Fruit fly (Drosophila melanogaster) whole organism, embryonic: ENCODE results near the gene Sirt4.

Source experiments
- ATbp ChIP-seq: fragments of 200-800 bp; sonication (Bioruptor generic); optimal IDR thresholded peaks from 2 replicates; lab custom pipeline; 2017; ENCODE audit warnings: missing biosample characterization, mild to moderate bottlenecking, missing genetic modification characterization, missing genetic modification reagents
- Abd-B ChIP-seq: fragments of 200-800 bp; sonication (Bioruptor generic); optimal IDR thresholded peaks from 2 replicates; lab custom pipeline; 2018; ENCODE audit warnings: missing biosample characterization, mild to moderate bottlenecking, missing genetic modification characterization, moderate library complexity
- B-H2 ChIP-seq: fragments of 200-800 bp; sonication (Bioruptor generic); optimal IDR thresholded peaks from 2 replicates; lab custom pipeline; 2018; ENCODE audit warnings: missing biosample characterization, mild to moderate bottlenecking, missing genetic modification characterization
- CG1024 ChIP-seq: fragments of 200-800 bp; sonication (Bioruptor generic); IDR thresholded peaks from 2 replicates; pipeline ENCODE4 v1.3.6; 2022; ENCODE audit warnings: missing biosample characterization, missing genetic modification characterization
- CG10979 ChIP-seq: fragments of 200-800 bp; sonication (Bioruptor generic); optimal IDR thresholded peaks from 2 replicates; lab custom pipeline; 2018; ENCODE audit warnings: missing biosample characterization, mild to moderate bottlenecking, missing genetic modification characterization, moderate library complexity
- CG11085 ChIP-seq: fragments of 200-800 bp; sonication (Bioruptor generic); IDR thresholded peaks from 2 replicates; pipeline ENCODE4 v1.3.6; 2022; ENCODE audit warnings: missing biosample characterization, missing genetic modification characterization
- CG11247 ChIP-seq: fragments of 200-800 bp; sonication (Bioruptor generic); IDR thresholded peaks from 2 replicates; pipeline ENCODE4 v1.3.6; 2022; ENCODE audit warnings: missing biosample characterization, missing genetic modification characterization
- CG12391 ChIP-seq: fragments of 200-800 bp; sonication (Bioruptor generic); optimal IDR thresholded peaks from 3 replicates; lab custom pipeline; 2018; ENCODE audit warnings: missing biosample characterization, mild to moderate bottlenecking, missing genetic modification characterization, moderate library complexity
- CG13424 ChIP-seq: fragments of 200-800 bp; sonication (Bioruptor generic); optimal IDR thresholded peaks from 2 replicates; lab custom pipeline; 2019; ENCODE audit warnings: missing biosample characterization, mild to moderate bottlenecking, missing genetic modification characterization, moderate library complexity
- CG15269 ChIP-seq: fragments of 200-800 bp; sonication (Bioruptor generic); optimal IDR thresholded peaks from 2 replicates; lab custom pipeline; 2018; ENCODE audit warnings: missing biosample characterization, mild to moderate bottlenecking, missing genetic modification characterization, moderate library complexity
- CG15601 ChIP-seq: fragments of 200-800 bp; sonication (Bioruptor generic); optimal IDR thresholded peaks from 3 replicates; lab custom pipeline; 2019; ENCODE audit warnings: missing biosample characterization, mild to moderate bottlenecking, missing genetic modification characterization, moderate library complexity
- CG1603 ChIP-seq: fragments of 200-800 bp; sonication (Bioruptor generic); optimal IDR thresholded peaks from 2 replicates; lab custom pipeline; 2019; ENCODE audit warnings: missing biosample characterization, mild to moderate bottlenecking, missing genetic modification characterization, moderate library complexity
- CG2678 ChIP-seq: fragments of 200-800 bp; sonication (Bioruptor generic); optimal IDR thresholded peaks from 3 replicates; lab custom pipeline; 2019; ENCODE audit warnings: missing biosample characterization, mild to moderate bottlenecking, missing genetic modification characterization, moderate library complexity
- CG2712 ChIP-seq: fragments of 200-800 bp; optimal IDR thresholded peaks from 3 replicates; lab custom pipeline; 2019; ENCODE audit warnings: missing biosample characterization, mild to moderate bottlenecking, missing genetic modification characterization, moderate library complexity
- CG4424 ChIP-seq: fragments of 200-800 bp; sonication (Bioruptor generic); optimal IDR thresholded peaks from 3 replicates; lab custom pipeline; 2016; ENCODE audit warnings: missing biosample characterization, missing genetic modification characterization
- CG6689 ChIP-seq: fragments of 200-800 bp; sonication (Bioruptor generic); IDR thresholded peaks from 2 replicates; pipeline ENCODE4 v1.3.6; 2022; ENCODE audit warnings: missing biosample characterization, missing genetic modification characterization
- CG7556 ChIP-seq: fragments of 200-800 bp; sonication (Bioruptor generic); optimal IDR thresholded peaks from 2 replicates; lab custom pipeline; 2017; ENCODE audit warnings: missing biosample characterization, mild to moderate bottlenecking, missing genetic modification characterization
- CG8089 ChIP-seq: fragments of 200-800 bp; sonication (Bioruptor generic); optimal IDR thresholded peaks from 3 replicates; lab custom pipeline; 2016; ENCODE audit warnings: missing biosample characterization, missing genetic modification characterization
- CG8388 ChIP-seq: fragments of 200-800 bp; sonication (Bioruptor generic); optimal IDR thresholded peaks from 2 replicates; lab custom pipeline; 2019; ENCODE audit warnings: missing biosample characterization, mild to moderate bottlenecking, missing genetic modification characterization, moderate library complexity
- CG8924 ChIP-seq: fragments of 200-800 bp; optimal IDR thresholded peaks from 3 replicates; lab custom pipeline; 2019; ENCODE audit warnings: missing biosample characterization, mild to moderate bottlenecking, missing genetic modification characterization, moderate library complexity
- CG9727 ChIP-seq: fragments of 200-800 bp; sonication (Bioruptor generic); optimal IDR thresholded peaks from 3 replicates; lab custom pipeline; 2017; ENCODE audit warnings: missing biosample characterization, mild to moderate bottlenecking, missing genetic modification characterization
- CoRest ChIP-seq: fragments of 200-800 bp; sonication (Bioruptor generic); optimal IDR thresholded peaks from 3 replicates; lab custom pipeline; 2018; ENCODE audit warnings: missing biosample characterization, mild to moderate bottlenecking, missing genetic modification characterization, moderate library complexity
- D19A ChIP-seq: fragments of 200-800 bp; optimal IDR thresholded peaks from 3 replicates; lab custom pipeline; 2019; ENCODE audit warnings: missing biosample characterization, mild to moderate bottlenecking, missing genetic modification characterization, moderate library complexity
- Dad ChIP-seq: fragments of 200-800 bp; sonication (Bioruptor generic); optimal IDR thresholded peaks from 3 replicates; lab custom pipeline; 2016; ENCODE audit warnings: missing biosample characterization, missing genetic modification characterization
- Deaf1 ChIP-seq: fragments of 200-800 bp; optimal IDR thresholded peaks from 3 replicates; lab custom pipeline; 2019; ENCODE audit warnings: missing biosample characterization, mild to moderate bottlenecking, missing genetic modification characterization, moderate library complexity
- Hr51 ChIP-seq, 2 experiments: fragments of 200-800 bp; sonication (Bioruptor generic); optimal IDR thresholded peaks; 2 replicates in 1 of 2; 3 replicates in 1 of 2; lab custom pipeline; 2016 to 2018; ENCODE audit warnings: missing biosample characterization in 2 of 2, missing genetic modification characterization in 2 of 2, mild to moderate bottlenecking in 1 of 2, moderate library complexity in 1 of 2
- Med ChIP-seq: fragments of 200-800 bp; sonication (Bioruptor generic); peaks from one replicate; lab custom pipeline; 2016; ENCODE audit warnings: missing biosample characterization, missing genetic modification characterization, mild to moderate bottlenecking, inconsistent platforms, moderate library complexity
- Mrtf ChIP-seq: fragments of 200-800 bp; sonication (Bioruptor generic); IDR thresholded peaks from 3 replicates; pipeline ENCODE4 v1.3.6; 2022; ENCODE audit warnings: missing biosample characterization, missing genetic modification characterization
- Nf-YA ChIP-seq: fragments of 200-800 bp; sonication (Bioruptor generic); IDR thresholded peaks from 2 replicates; pipeline ENCODE4 v1.3.6; 2022; ENCODE audit warnings: missing biosample characterization, missing genetic modification characterization
- Oli ChIP-seq: fragments of 200-800 bp; sonication (Bioruptor generic); optimal IDR thresholded peaks from 2 replicates; lab custom pipeline; 2018; ENCODE audit warnings: missing biosample characterization, mild to moderate bottlenecking, missing genetic modification characterization, moderate library complexity
- PHDP ChIP-seq: fragments of 200-800 bp; sonication (Bioruptor generic); optimal IDR thresholded peaks from 3 replicates; lab custom pipeline; 2018; ENCODE audit warnings: missing biosample characterization, mild to moderate bottlenecking, missing genetic modification characterization, moderate library complexity
- Xbp1 ChIP-seq: fragments of 200-800 bp; sonication (Bioruptor generic); optimal IDR thresholded peaks from 3 replicates; lab custom pipeline; 2016; ENCODE audit warnings: missing biosample characterization, mild to moderate bottlenecking, missing genetic modification characterization
- bsh ChIP-seq, 2 experiments: fragments of 200-800 bp; sonication (Bioruptor generic); optimal IDR thresholded peaks; 2 replicates each; lab custom pipeline; 2017 to 2018; ENCODE audit warnings: mild to moderate bottlenecking in 2 of 2, missing biosample characterization in 2 of 2, missing genetic modification characterization in 2 of 2, moderate library complexity in 1 of 2
- chif ChIP-seq, 2 experiments: fragments of 200-800 bp; sonication (Bioruptor generic); optimal IDR thresholded peaks; 3 replicates each; lab custom pipeline; 2016; ENCODE audit warnings: missing biosample characterization in 2 of 2, missing genetic modification characterization in 2 of 2
- chn ChIP-seq: fragments of 200-800 bp; sonication (Bioruptor generic); optimal IDR thresholded peaks from 2 replicates; lab custom pipeline; 2016; ENCODE audit warnings: missing biosample characterization, missing genetic modification characterization
- ci ChIP-seq: fragments of 200-800 bp; sonication (Bioruptor generic); IDR thresholded peaks from 3 replicates; pipeline ENCODE4 v1.3.6; 2022; ENCODE audit warnings: missing biosample characterization, missing genetic modification characterization
- eve ChIP-seq, 2 experiments: fragments of >200 bp; optimal IDR thresholded peaks; 2 replicates each; lab custom pipeline; 2017; ENCODE audit warnings: missing biosample characterization in 2 of 2, missing genetic modification characterization in 2 of 2
- grau ChIP-seq: fragments of 200-800 bp; optimal IDR thresholded peaks from 3 replicates; lab custom pipeline; 2019; ENCODE audit warnings: missing biosample characterization, mild to moderate bottlenecking, missing genetic modification characterization, moderate library complexity
- hkb ChIP-seq, 2 experiments: fragments of 200-800 bp in 1 of 2; fragments of >200 bp in 1 of 2; sonication (Bioruptor generic) in 1 of 2; IDR thresholded peaks in 1 of 2; optimal IDR thresholded peaks in 1 of 2; 2 replicates each; pipeline versions ENCODE4 v1.3.6 to Lab custom; 2017 to 2022; ENCODE audit warnings: missing biosample characterization in 1 of 2, missing genetic modification characterization in 1 of 2
- lola ChIP-seq, 3 experiments: fragments of >200 bp in 2 of 3; fragments of 200-800 bp in 1 of 3; sonication (Bioruptor generic) in 1 of 3; optimal IDR thresholded peaks; 2 replicates each; lab custom pipeline; 2017 to 2019; ENCODE audit warnings: missing biosample characterization in 3 of 3, missing genetic modification characterization in 3 of 3, mild to moderate bottlenecking in 1 of 3, moderate library complexity in 1 of 3
- mld ChIP-seq: fragments of 200-800 bp; sonication (Bioruptor generic); IDR thresholded peaks from 3 replicates; pipeline ENCODE4 v1.3.6; 2022; ENCODE audit warnings: missing biosample characterization, missing genetic modification characterization; ENCODE audit not compliant: partially characterized antibody
- oc ChIP-seq: fragments of 200-800 bp; sonication (Bioruptor generic); optimal IDR thresholded peaks from 2 replicates; lab custom pipeline; 2018; ENCODE audit warnings: missing biosample characterization, mild to moderate bottlenecking, missing genetic modification characterization, moderate library complexity
- org-1 ChIP-seq: fragments of 200-800 bp; sonication (Bioruptor generic); optimal IDR thresholded peaks from 2 replicates; lab custom pipeline; 2017; ENCODE audit warnings: missing biosample characterization, missing genetic modification characterization
- sens ChIP-seq: fragments of 200-800 bp; sonication (Bioruptor generic); peaks from one replicate; lab custom pipeline; 2016; ENCODE audit warnings: missing biosample characterization, missing genetic modification characterization
- tin ChIP-seq: fragments of 200-800 bp; sonication (Bioruptor generic); optimal IDR thresholded peaks from 3 replicates; lab custom pipeline; 2016; ENCODE audit warnings: missing biosample characterization, missing genetic modification characterization
- twi ChIP-seq: fragments of 200-800 bp; optimal IDR thresholded peaks from 2 replicates; lab custom pipeline; 2019; ENCODE audit warnings: missing biosample characterization, mild to moderate bottlenecking, missing genetic modification characterization, moderate library complexity
- unpg ChIP-seq: fragments of 200-800 bp; sonication (Bioruptor generic); optimal IDR thresholded peaks from 3 replicates; lab custom pipeline; 2018; ENCODE audit warnings: missing biosample characterization, mild to moderate bottlenecking, missing genetic modification characterization, moderate library complexity
- vvl ChIP-seq: fragments of 200-800 bp; sonication (Bioruptor generic); IDR thresholded peaks from 2 replicates; pipeline ENCODE4 v1.3.6; 2022; ENCODE audit warnings: missing biosample characterization, missing genetic modification characterization
- zf30C ChIP-seq: fragments of 200-800 bp; sonication (Bioruptor generic); optimal IDR thresholded peaks from 3 replicates; lab custom pipeline; 2018; ENCODE audit warnings: missing biosample characterization, mild to moderate bottlenecking, missing genetic modification characterization

The Sirt4 gene

dm6 chrX:5646228-5646627, 19.5 kb downstream of the Sirt4 start (continued):
- TF ChIP-seq B-H2 (GFP tag; lab: Kevin White, UChicago) (no peak), eve (GFP tag; optimal IDR thresholded peaks at IDR 0.05; lab: Kevin White, UChicago) (peak in 1 of 2 experiments; percentile 18), CoRest (peak; percentile 17), zf30C (GFP tag; lab: Kevin White, UChicago) (peak; percentile 18), lola (GFP tag; optimal IDR thresholded peaks at IDR 0.05; lab: Kevin White, UChicago) (peak in 1 of 3 experiments; percentile 28), Oli (tag; lab: Kevin White, UChicago) (peak; percentile 4), CG8388 (GFP tag; lab: Kevin White, UChicago) (peak; percentile 16), hkb (optimal IDR thresholded peaks at IDR 0.05; lab: Kevin White, UChicago) (no peak), hkb (GFP tag; IDR thresholded peaks at IDR 0.05; lab: Robert Waterston, UW) (peak; percentile 10; the same call in 1 of the 2 replicates), PHDP (tag; lab: Kevin White, UChicago) (peak; percentile 16), CG8089 (GFP tag; lab: Kevin White, UChicago) (peak; percentile 5), CG2678 (tag; lab: Kevin White, UChicago) (peak; percentile 46), Hr51 (GFP tag; optimal IDR thresholded peaks at IDR 0.05; lab: Kevin White, UChicago) (peak in 1 of 2 experiments; percentile 4), CG8924 (tag; lab: Kevin White, UChicago) (peak; percentile 8), mld (GFP tag; lab: Robert Waterston, UW) (no peak), D19A (peak; percentile 25), CG15601 (tag; lab: Kevin White, UChicago) (peak; percentile 16), tin (peak; percentile 8), ATbp (GFP tag; lab: Kevin White, UChicago) (peak; percentile 11), CG1024 (GFP tag; lab: Robert Waterston, UW) (0 out of 2 replicates have a peak, but pooled peaks have one; percentile 4), Nf-YA (GFP tag; lab: Robert Waterston, UW) (no peak), CG4424 (GFP tag; lab: Kevin White, UChicago) (peak; percentile 13), Mrtf (GFP tag; lab: Robert Waterston, UW) (no peak), Abd-B (GFP tag; lab: Kevin White, UChicago) (no peak), CG1603 (tag; lab: Kevin White, UChicago) (peak; percentile 6), Dad (GFP tag; lab: Kevin White, UChicago) (no peak), chn (no peak), CG11247 (GFP tag; lab: Robert Waterston, UW) (no peak), Deaf1 (tag; lab: Kevin White, UChicago) (peak; percentile 7), CG12391 (peak; percentile 38), unpg (GFP tag; lab: Kevin White, UChicago) (peak; percentile 35), CG9727 (peak; percentile 23), CG11085 (GFP tag; lab: Robert Waterston, UW) (no peak), CG13424 (tag; lab: Kevin White, UChicago) (peak; percentile 23), ci (GFP tag; lab: Robert Waterston, UW) (peak; percentile 45; the same call in 1 of the 3 replicates), Med (GFP tag; lab: Kevin White, UChicago) (peak; percentile 54), bsh (GFP tag; optimal IDR thresholded peaks at IDR 0.05; lab: Kevin White, UChicago) (peak in 1 of 2 experiments; percentile 56), CG15269 (peak; percentile 14), vvl (GFP tag; lab: Robert Waterston, UW) (peak; percentile 10; the same call in 1 of the 2 replicates), Xbp1 (GFP tag; lab: Kevin White, UChicago) (peak; percentile 23), sens (GFP tag; lab: Kevin White, UChicago) (peak; percentile 93), oc (tag; lab: Kevin White, UChicago) (peak; percentile 18), CG2712 (peak; percentile 41), twi (tag; lab: Kevin White, UChicago) (no peak), CG7556 (GFP tag; lab: Kevin White, UChicago) (peak; percentile 18), CG10979 (tag; lab: Kevin White, UChicago) (peak; percentile 61), CG6689 (GFP tag; lab: Robert Waterston, UW) (no peak), grau (peak; percentile 17), org-1 (GFP tag; lab: Kevin White, UChicago) (peak; percentile 1), chif (GFP tag; optimal IDR thresholded peaks at IDR 0.05; lab: Kevin White, UChicago) (peak in 1 of 2 experiments; percentile 41)
